Worm (Caenorhabditis elegans): ENCODE measurements around the gene clec-215.

ce11 chrV:7575563-7575962, 36.6 kb upstream of the clec-215 start, which contains the start of the genes snu-66 and ints-9:
- TF ChIP-seq aly-2 (tag; optimal IDR thresholded peaks at IDR 0.05) (no peak), lin-13 (GFP tag; optimal IDR thresholded peaks at IDR 0.05) (peak; percentile 40), snpc-4 (tag; optimal IDR thresholded peaks at IDR 0.05) (peak; percentile 22), ceh-16 (tag; optimal IDR thresholded peaks at IDR 0.05) (no peak), lsy-2 (tag; optimal IDR thresholded peaks at IDR 0.05) (peak; percentile 63 to 82), nhr-11 (tag; optimal IDR thresholded peaks at IDR 0.05) (no peak), nhr-6 (tag; optimal IDR thresholded peaks at IDR 0.05) (peak; percentile 36), nhr-25 (tag; optimal IDR thresholded peaks at IDR 0.05) (no peak), skn-1 (tag; optimal IDR thresholded peaks at IDR 0.05) (no peak), nhr-77 (tag; optimal IDR thresholded peaks at IDR 0.05) (no peak), peb-1 (tag; optimal IDR thresholded peaks at IDR 0.05) (no peak), ceh-82 (tag; optimal IDR thresholded peaks at IDR 0.05) (no peak)

Data from whole organism, L2 larva.